Fruit fly (Drosophila melanogaster): Measurements from ENCODE around the gene CG14417.

Gene CG14417

DNA sequence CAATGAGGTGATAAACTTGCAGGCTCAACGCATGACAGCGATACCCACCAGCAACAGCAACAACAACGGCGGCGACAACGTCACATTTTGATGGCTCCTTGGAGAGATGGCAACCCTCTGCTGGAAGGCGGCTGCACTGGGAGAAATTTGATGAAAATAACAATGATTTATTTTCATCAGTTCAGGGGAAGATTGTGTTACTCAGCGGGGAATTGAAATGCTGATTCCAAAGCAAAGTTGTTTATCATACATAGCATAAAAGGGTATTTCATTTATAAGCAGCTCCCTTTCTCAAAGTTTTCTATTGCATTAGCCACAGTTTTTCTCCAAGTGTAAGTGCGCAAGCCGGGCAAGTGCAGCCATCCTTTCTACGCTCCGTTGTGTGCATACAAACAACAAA, 4.3 kb upstream of the CG14417 start:
- TF ChIP-seq CG9948 (tag; optimal IDR thresholded peaks at IDR 0.05) (peak; percentile 47), CG8301 (tag; optimal IDR thresholded peaks at IDR 0.05) (peak; percentile 20), CG8159 (tag; optimal IDR thresholded peaks at IDR 0.05) (peak; percentile 63), fd96Ca (GFP tag; IDR thresholded peaks at IDR 0.05) (0 out of 3 replicates have a peak, but pooled peaks have one; percentile 15), CG12605 (GFP tag; IDR thresholded peaks at IDR 0.05) (no peak), CG17806 (tag; optimal IDR thresholded peaks at IDR 0.05) (peak; percentile 49), CG34367 (tag; optimal IDR thresholded peaks at IDR 0.05) (peak; percentile 50), Ets98B (GFP tag; IDR thresholded peaks at IDR 0.05) (no peak), CG13204 (GFP tag; optimal IDR thresholded peaks at IDR 0.05) (no peak), CG4496 (GFP tag; IDR thresholded peaks at IDR 0.05) (no peak), Snoo (tag; optimal IDR thresholded peaks at IDR 0.05) (no peak), gl (tag; optimal IDR thresholded peaks at IDR 0.05) (peak; percentile 42), EcR (GFP tag; optimal IDR thresholded peaks at IDR 0.05) (no peak), CG14655 (GFP tag; optimal IDR thresholded peaks at IDR 0.05) (peak; percentile 49), CG15710 (tag; optimal IDR thresholded peaks at IDR 0.05) (peak; percentile 57), Pif1A (GFP tag; optimal IDR thresholded peaks at IDR 0.05) (peak; percentile 20), CG10348 (GFP tag; IDR thresholded peaks at IDR 0.05) (no peak), D1 (tag; optimal IDR thresholded peaks at IDR 0.05) (no peak), rn (GFP tag; IDR thresholded peaks at IDR 0.05) (no peak), Pif1B (GFP tag; optimal IDR thresholded peaks at IDR 0.05) (no peak), CG32121 (GFP tag; IDR thresholded peaks at IDR 0.05) (no peak)

DNA sequence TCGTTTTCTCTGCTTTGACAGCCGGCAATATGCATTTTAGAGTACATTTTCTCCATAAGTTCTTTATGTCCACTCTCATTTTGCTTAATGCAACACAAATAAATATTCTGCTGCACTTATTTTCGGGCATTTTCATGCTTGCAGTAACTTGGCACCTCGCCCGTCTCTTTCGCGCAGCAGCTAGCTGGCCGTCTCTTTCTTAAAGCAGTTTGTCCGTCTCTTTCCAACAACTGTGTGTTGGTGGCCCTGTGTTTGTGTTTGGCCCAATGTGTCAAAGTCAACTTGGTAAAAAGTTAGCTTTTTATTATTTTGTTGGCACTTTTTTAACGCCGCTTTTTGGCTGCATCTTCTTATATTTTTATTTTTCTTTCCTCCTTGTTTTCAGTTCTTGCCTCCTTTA, 737 bp upstream of the CG14417 start:
- TF ChIP-seq Pif1B (GFP tag; optimal IDR thresholded peaks at IDR 0.05) (no peak), CG34367 (tag; optimal IDR thresholded peaks at IDR 0.05) (no peak), CG10348 (GFP tag; IDR thresholded peaks at IDR 0.05) (no peak), CG4496 (GFP tag; IDR thresholded peaks at IDR 0.05) (no peak), CG13204 (GFP tag; optimal IDR thresholded peaks at IDR 0.05) (no peak), CG15710 (tag; optimal IDR thresholded peaks at IDR 0.05) (no peak), CG32121 (GFP tag; IDR thresholded peaks at IDR 0.05) (no peak), D1 (tag; optimal IDR thresholded peaks at IDR 0.05) (no peak), CG9948 (tag; optimal IDR thresholded peaks at IDR 0.05) (no peak), gl (tag; optimal IDR thresholded peaks at IDR 0.05) (no peak), CG8159 (tag; optimal IDR thresholded peaks at IDR 0.05) (no peak), Pif1A (GFP tag; optimal IDR thresholded peaks at IDR 0.05) (no peak), rn (GFP tag; IDR thresholded peaks at IDR 0.05) (no peak), Snoo (tag; optimal IDR thresholded peaks at IDR 0.05) (no peak), CG8301 (tag; optimal IDR thresholded peaks at IDR 0.05) (no peak)

DNA sequence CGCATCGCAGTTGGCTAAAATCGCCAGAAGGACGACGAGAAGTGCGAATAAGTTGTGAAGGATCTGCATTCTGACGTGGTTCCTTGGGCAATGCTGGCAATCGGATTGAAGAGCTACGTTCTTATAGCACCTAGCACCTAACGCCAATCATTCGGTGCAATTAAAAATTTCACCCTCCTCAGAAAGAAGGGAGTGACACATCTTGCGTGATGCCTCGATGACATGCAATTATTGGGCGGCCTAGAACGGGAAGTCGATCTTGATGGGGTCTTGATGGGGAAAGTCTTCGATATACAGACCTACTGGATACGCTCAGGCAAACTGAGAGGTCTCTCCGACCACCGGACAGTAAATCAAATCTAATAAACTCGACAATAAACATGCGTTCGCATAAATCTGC, 3.6 kb downstream of the CG14417 start, which contains the start of gene CG14416:
Gene CG14416, minus strand, starts transcription at position 101 of the 400 bp plus-strand sequence.
- TF ChIP-seq CG32121 (GFP tag; IDR thresholded peaks at IDR 0.05) (no peak), CG9948 (tag; optimal IDR thresholded peaks at IDR 0.05) (no peak), EcR (GFP tag; optimal IDR thresholded peaks at IDR 0.05) (no peak), CG10348 (GFP tag; IDR thresholded peaks at IDR 0.05) (no peak), CG34367 (tag; optimal IDR thresholded peaks at IDR 0.05) (no peak), fd96Ca (GFP tag; IDR thresholded peaks at IDR 0.05) (no peak)

DNA sequence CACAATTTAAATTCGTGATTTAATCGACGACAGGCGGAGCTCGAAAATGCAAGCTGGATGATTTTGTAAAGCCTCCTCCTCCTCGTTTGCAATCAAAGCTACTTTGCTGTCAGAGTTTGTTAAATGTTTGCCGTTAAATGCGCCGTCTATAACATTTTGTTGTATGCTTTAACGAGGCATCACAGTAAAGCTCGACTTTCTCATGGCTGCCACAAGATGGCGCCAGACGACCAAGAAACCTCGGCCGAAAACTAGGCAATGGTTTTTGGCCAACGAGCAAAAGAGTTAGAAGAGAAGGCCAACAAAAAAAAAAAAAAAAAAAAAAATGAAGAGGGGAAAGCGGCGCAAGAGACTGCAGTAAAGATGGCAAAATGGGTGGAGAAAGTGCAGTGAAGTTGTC, 6.9 kb downstream of the CG14417 start:
- TF ChIP-seq CG4496 (GFP tag; IDR thresholded peaks at IDR 0.05) (0 out of 3 replicates have a peak, but pooled peaks have one; percentile 27), rn (GFP tag; IDR thresholded peaks at IDR 0.05) (0 out of 2 replicates have a peak, but pooled peaks have one; percentile 34), Pif1B (GFP tag; optimal IDR thresholded peaks at IDR 0.05) (no peak), CG14655 (GFP tag; optimal IDR thresholded peaks at IDR 0.05) (no peak)

DNA sequence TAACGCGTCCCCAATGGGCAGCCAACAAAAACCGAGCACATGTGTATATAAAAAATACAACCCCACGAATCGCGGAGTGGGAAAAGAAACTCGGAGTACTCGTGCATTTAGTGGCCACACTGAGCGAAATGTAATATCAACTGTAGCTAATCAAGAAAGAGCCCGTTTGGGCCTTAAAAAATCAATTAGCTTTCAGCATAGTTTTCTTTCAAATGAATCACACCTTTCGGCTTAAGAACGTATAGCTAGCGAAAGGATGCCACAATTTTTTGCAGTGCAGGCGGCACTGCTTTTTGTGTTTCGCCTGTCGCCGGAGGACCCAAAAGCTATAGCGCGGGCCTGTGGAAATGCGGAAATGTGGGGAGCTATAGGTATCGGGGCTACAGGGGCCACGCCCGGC, 15.4 kb downstream of the CG14417 start:
- peak; percentile 51 for TF ChIP-seq Ets98B (GFP tag; IDR thresholded peaks at IDR 0.05)
- no peak for TF ChIP-seq Pif1B (GFP tag; optimal IDR thresholded peaks at IDR 0.05)
- TF ChIP-seq CG34367 (tag; optimal IDR thresholded peaks at IDR 0.05), result no peak
- TF ChIP-seq CG4496 (GFP tag; IDR thresholded peaks at IDR 0.05), result peak; percentile 50; the same call in 1 of the 3 replicates
- no peak for TF ChIP-seq gl (tag; optimal IDR thresholded peaks at IDR 0.05)
- peak; percentile 30 for TF ChIP-seq CG8301 (tag; optimal IDR thresholded peaks at IDR 0.05)
- no peak for TF ChIP-seq Snoo (tag; optimal IDR thresholded peaks at IDR 0.05)
- TF ChIP-seq rn (GFP tag; IDR thresholded peaks at IDR 0.05), result no peak
- TF ChIP-seq fd96Ca (GFP tag; IDR thresholded peaks at IDR 0.05), result peak; percentile 64; the same call in 2 of the 3 replicates
- peak; percentile 2 for TF ChIP-seq CG9948 (tag; optimal IDR thresholded peaks at IDR 0.05)
- TF ChIP-seq EcR (GFP tag; optimal IDR thresholded peaks at IDR 0.05), result no peak
- TF ChIP-seq CG32121 (GFP tag; IDR thresholded peaks at IDR 0.05), result no peak
- peak; percentile 18 for TF ChIP-seq CG15710 (tag; optimal IDR thresholded peaks at IDR 0.05)
- TF ChIP-seq CG13204 (GFP tag; optimal IDR thresholded peaks at IDR 0.05), result no peak
- TF ChIP-seq CG8159 (tag; optimal IDR thresholded peaks at IDR 0.05), result peak; percentile 46
- TF ChIP-seq CG14655 (GFP tag; optimal IDR thresholded peaks at IDR 0.05), result peak; percentile 38
- peak; percentile 19 for TF ChIP-seq CG17806 (tag; optimal IDR thresholded peaks at IDR 0.05)
- TF ChIP-seq D1 (tag; optimal IDR thresholded peaks at IDR 0.05), result no peak

Measured in whole organism, pupa.